Fruit fly (Drosophila melanogaster): Measurements from ENCODE around the gene CG7376.

CG7376 gene

dm6 chr3L:6152531-6152930, 21.5 kb upstream of the CG7376 start, which contains the start of gene Acp65Aa:
TSS of gene Acp65Aa (minus strand) at chr3L:6152745.
- TF ChIP-seq pad (GFP tag; optimal IDR thresholded peaks at IDR 0.05), result no peak
- no peak for TF ChIP-seq bab1 (GFP tag; optimal IDR thresholded peaks at IDR 0.05)
- no peak for TF ChIP-seq Clk (GFP tag; optimal IDR thresholded peaks at IDR 0.05)
- TF ChIP-seq CG12768 (GFP tag; optimal IDR thresholded peaks at IDR 0.05), result no peak
- TF ChIP-seq Hr96 (GFP tag; optimal IDR thresholded peaks at IDR 0.05), result no peak
- TF ChIP-seq CG7045 (GFP tag; optimal IDR thresholded peaks at IDR 0.05), result no peak
- no peak for TF ChIP-seq cnc (optimal IDR thresholded peaks at IDR 0.05)
- no peak for TF ChIP-seq toe (GFP tag; optimal IDR thresholded peaks at IDR 0.05)

DNA sequence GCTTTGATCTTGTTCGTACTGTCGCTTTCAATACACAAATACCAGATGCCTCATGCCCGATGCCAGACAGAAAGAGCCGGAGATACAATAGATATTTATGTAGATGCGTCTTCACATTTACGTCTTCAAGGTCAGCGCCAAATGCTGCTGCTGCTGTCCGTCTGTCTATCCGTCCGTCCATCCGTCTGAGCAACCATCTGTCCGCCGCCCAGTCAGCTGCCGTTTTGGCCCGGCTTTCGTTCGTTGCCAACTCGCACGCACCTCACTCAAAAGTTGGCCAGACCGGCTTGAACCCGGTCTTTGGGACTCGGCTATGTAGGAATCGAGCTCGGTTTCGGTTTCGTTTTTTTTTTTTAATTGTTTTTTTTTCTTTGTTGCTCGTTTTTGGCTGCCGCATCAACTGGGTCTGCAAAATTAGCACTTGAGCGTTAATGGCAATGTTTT, 19.1 kb upstream of the CG7376 start:
- no peak for TF ChIP-seq toe (GFP tag; optimal IDR thresholded peaks at IDR 0.05)
- no peak for TF ChIP-seq CG14711 (tag; optimal IDR thresholded peaks at IDR 0.05)
- TF ChIP-seq CG33017 (tag; optimal IDR thresholded peaks at IDR 0.05), result no peak

dm6 chr3L:6157327-6158032, 16.6 kb upstream of the CG7376 start, which contains the start of gene CG13297:
TSS of gene CG13297 (minus strand) at chr3L:6157377.
- TF ChIP-seq CG7045 (GFP tag; optimal IDR thresholded peaks at IDR 0.05), result no peak
- TF ChIP-seq Crg-1 (GFP tag; optimal IDR thresholded peaks at IDR 0.05), result no peak

- no peak for TF ChIP-seq kay (GFP tag; ENCODE audit: borderline replicate concordance)
- TF ChIP-seq ovo (GFP tag; optimal IDR thresholded peaks at IDR 0.05), result no peak
- TF ChIP-seq bab1 (GFP tag; optimal IDR thresholded peaks at IDR 0.05), result no peak
- TF ChIP-seq Crg-1 (GFP tag; optimal IDR thresholded peaks at IDR 0.05), result no peak
- no peak for TF ChIP-seq tj (GFP tag; optimal IDR thresholded peaks at IDR 0.05)
- TF ChIP-seq Mnt (GFP tag; optimal IDR thresholded peaks at IDR 0.05), result no peak
- TF ChIP-seq toe (GFP tag; optimal IDR thresholded peaks at IDR 0.05), result no peak
- TF ChIP-seq Hr96 (GFP tag; optimal IDR thresholded peaks at IDR 0.05), result no peak
These were observed 15.5 kb upstream of the CG7376 start, which contains the start of gene Cpr65Ay for dm6 chr3L:6158530-6158929. TSS of gene Cpr65Ay (minus strand) at chr3L:6158630.

dm6 chr3L:6159863-6160262, 14.2 kb upstream of the CG7376 start:
- TF ChIP-seq pad (GFP tag; optimal IDR thresholded peaks at IDR 0.05) (no peak), CG7101 (tag; optimal IDR thresholded peaks at IDR 0.05) (no peak), CG5204 (GFP tag; optimal IDR thresholded peaks at IDR 0.05) (no peak), CG7045 (GFP tag; optimal IDR thresholded peaks at IDR 0.05) (no peak), ovo (GFP tag; optimal IDR thresholded peaks at IDR 0.05) (no peak), CG14711 (tag; optimal IDR thresholded peaks at IDR 0.05) (no peak), cic (GFP tag; optimal IDR thresholded peaks at IDR 0.05) (no peak), tj (GFP tag; optimal IDR thresholded peaks at IDR 0.05) (no peak), Clk (GFP tag; optimal IDR thresholded peaks at IDR 0.05) (no peak), Mnt (GFP tag; optimal IDR thresholded peaks at IDR 0.05) (no peak), kay (GFP tag; ENCODE audit: borderline replicate concordance) (no peak)

DNA sequence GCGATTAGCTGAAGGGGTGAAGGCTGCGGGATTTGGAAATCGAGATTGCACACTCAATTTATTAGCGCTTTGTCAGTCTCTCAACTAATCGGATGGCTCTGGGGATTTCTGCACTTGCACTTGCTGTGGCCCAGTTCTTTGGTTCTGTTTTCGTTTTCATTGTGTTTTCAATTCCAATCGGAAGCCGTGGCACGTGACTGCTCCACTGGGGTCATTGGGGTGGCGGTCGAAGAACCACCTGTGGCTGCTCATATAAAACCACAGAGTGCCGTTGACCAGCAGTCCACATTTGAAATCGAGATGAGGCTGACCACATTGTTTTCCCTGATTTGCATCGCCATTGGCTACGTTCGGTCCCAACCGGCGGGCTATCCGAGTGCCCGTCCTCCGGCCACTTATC, 13.5 kb upstream of the CG7376 start, which contains the start of gene Cpr65Az:
Cpr65Az (plus strand) TSS at position 301 of the 400 bp plus-strand sequence.
- TF ChIP-seq CG5204 (GFP tag; optimal IDR thresholded peaks at IDR 0.05) (no peak), CG14711 (tag; optimal IDR thresholded peaks at IDR 0.05) (no peak), cic (GFP tag; optimal IDR thresholded peaks at IDR 0.05) (no peak), Hr96 (GFP tag; optimal IDR thresholded peaks at IDR 0.05) (no peak), tj (GFP tag; optimal IDR thresholded peaks at IDR 0.05) (no peak)

- TF ChIP-seq CG14711 (tag; optimal IDR thresholded peaks at IDR 0.05) (no peak), tj (GFP tag; optimal IDR thresholded peaks at IDR 0.05) (no peak), CG7045 (GFP tag; optimal IDR thresholded peaks at IDR 0.05) (no peak), Hr96 (GFP tag; optimal IDR thresholded peaks at IDR 0.05) (no peak), CG33017 (tag; optimal IDR thresholded peaks at IDR 0.05) (no peak), cic (GFP tag; optimal IDR thresholded peaks at IDR 0.05) (no peak), Crg-1 (GFP tag; optimal IDR thresholded peaks at IDR 0.05) (no peak), pad (GFP tag; optimal IDR thresholded peaks at IDR 0.05) (no peak)
These were observed 12.1 kb upstream of the CG7376 start for dm6 chr3L:6161997-6162396.

dm6 chr3L:6162483-6163128, 11.4 kb upstream of the CG7376 start, which contains the start of gene Prdm13:
TSS of gene Prdm13 (plus strand) at chr3L:6163127.
- TF ChIP-seq CG12768 (GFP tag; optimal IDR thresholded peaks at IDR 0.05) (no peak), CG1620 (GFP tag; optimal IDR thresholded peaks at IDR 0.05) (no peak), pad (GFP tag; optimal IDR thresholded peaks at IDR 0.05) (no peak), kay (GFP tag; ENCODE audit: borderline replicate concordance) (no peak), Clk (GFP tag; optimal IDR thresholded peaks at IDR 0.05) (no peak), Hr96 (GFP tag; optimal IDR thresholded peaks at IDR 0.05) (no peak), CG11617 (GFP tag; optimal IDR thresholded peaks at IDR 0.05) (no peak), cic (GFP tag; optimal IDR thresholded peaks at IDR 0.05) (no peak), CG33017 (tag; optimal IDR thresholded peaks at IDR 0.05) (no peak), Mnt (GFP tag; optimal IDR thresholded peaks at IDR 0.05) (no peak), CG7101 (tag; optimal IDR thresholded peaks at IDR 0.05) (no peak), tj (GFP tag; optimal IDR thresholded peaks at IDR 0.05) (no peak), bab1 (GFP tag; optimal IDR thresholded peaks at IDR 0.05) (no peak), Crg-1 (GFP tag; optimal IDR thresholded peaks at IDR 0.05) (no peak), CG5204 (GFP tag; optimal IDR thresholded peaks at IDR 0.05) (no peak), ovo (GFP tag; optimal IDR thresholded peaks at IDR 0.05) (no peak), CG7045 (GFP tag; optimal IDR thresholded peaks at IDR 0.05) (no peak), cnc (optimal IDR thresholded peaks at IDR 0.05) (no peak), toe (GFP tag; optimal IDR thresholded peaks at IDR 0.05) (no peak)

Data from whole organism, adult.